Worm (Caenorhabditis elegans): Measurements from ENCODE around the gene mmcm-1.

- TF ChIP-seq him-1 (tag; optimal IDR thresholded peaks at IDR 0.05), result no peak
- TF ChIP-seq W03F9.2 (tag; optimal IDR thresholded peaks at IDR 0.05), result no peak
Observed at ce11 chrIII:3893992-3894391, 13.5 kb downstream of the mmcm-1 start.
